Fruit fly (Drosophila melanogaster): ENCODE data around the gene sti.

The sti gene

DNA sequence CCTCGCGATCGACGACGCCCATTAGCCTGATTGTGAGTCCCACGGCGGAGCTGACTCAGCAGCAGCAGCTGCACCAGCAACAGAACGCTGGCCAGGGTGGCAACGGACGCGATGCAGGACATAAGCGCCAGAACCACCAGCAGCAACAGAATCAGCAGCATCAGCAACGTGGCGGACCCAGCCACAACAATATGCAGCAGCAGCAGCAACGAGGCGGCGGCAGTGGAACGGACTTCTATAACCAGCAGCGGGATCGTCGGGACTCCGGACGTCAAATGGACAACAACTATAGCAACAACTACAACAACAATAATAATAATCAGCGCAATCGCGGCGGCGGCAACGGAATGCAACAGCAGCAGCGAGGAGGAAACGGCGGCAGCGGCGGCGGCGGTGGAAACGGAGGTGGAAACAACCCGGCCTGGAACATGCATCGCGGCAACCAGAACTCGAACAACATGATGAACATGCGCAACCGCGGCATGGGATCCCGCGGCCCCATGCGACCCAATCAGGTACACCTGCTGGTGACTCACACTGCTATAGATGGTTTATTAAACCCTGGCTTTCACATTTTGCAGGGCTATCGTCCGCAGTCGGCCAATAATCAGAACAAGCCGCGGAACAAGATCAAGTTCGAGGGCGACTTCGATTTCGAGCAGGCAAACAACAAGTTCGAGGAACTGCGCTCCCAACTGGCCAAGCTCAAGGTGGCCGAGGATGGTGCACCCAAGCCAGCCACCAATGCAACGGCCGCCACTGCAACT, 3.0 kb upstream of the sti start:
- TF ChIP-seq HLH106 (tag; optimal IDR thresholded peaks at IDR 0.05) = no peak
- TF ChIP-seq Dfd (GFP tag; optimal IDR thresholded peaks at IDR 0.05) = peak; percentile 92

DNA sequence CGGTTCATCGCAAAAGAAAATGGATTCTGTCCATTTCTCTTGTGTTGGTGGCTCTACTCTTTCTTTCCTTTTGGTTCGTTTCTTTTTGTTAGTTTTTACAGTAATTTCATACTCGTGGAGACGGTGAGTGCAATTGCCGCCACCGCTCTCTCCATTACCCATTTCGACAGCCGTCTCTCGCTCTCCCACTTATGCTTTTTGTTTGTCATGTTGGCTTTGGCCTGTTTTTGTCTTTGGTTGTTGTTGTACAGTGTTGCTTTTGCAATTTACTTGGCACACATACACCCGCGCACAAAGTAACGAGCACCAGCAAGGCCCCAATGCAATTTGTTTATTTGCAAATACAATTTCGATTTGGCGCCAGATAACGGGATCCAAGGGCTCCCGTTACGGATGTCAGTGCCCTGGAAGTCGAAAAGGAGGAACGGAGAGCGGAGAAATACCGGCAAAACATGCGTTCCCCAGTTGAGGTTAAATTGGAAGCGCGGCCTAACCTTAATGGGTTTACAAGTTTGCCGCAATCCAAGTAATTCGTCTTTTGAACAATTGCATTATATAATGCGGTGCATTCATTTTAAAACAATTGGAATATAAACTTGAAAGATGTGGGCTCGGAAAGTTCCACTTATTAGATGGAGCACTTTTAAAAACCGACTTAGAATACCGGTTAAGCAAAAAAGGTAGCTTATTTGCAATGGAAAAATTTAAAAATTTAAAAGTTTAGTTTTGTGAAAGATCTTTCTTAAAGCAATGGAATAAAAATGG, 1.3 kb upstream of the sti start:
- TF ChIP-seq Jra (GFP tag; optimal IDR thresholded peaks at IDR 0.05) (no peak), psq (GFP tag; optimal IDR thresholded peaks at IDR 0.05) (peak; percentile 3), fru (GFP tag; optimal IDR thresholded peaks at IDR 0.05) (peak; percentile 96), Dif (GFP tag; optimal IDR thresholded peaks at IDR 0.05; ENCODE audit: partially characterized antibody) (peak; percentile 30), Vsx2 (GFP tag; optimal IDR thresholded peaks at IDR 0.05; ENCODE audit: partially characterized antibody) (no peak), Sp1 (GFP tag; optimal IDR thresholded peaks at IDR 0.05) (peak; percentile 32), OdsH (GFP tag; optimal IDR thresholded peaks at IDR 0.05) (peak; percentile 24), dl (GFP tag; optimal IDR thresholded peaks at IDR 0.05; ENCODE audit: insufficient read depth in 1 of 2, partially characterized antibody in 2 of 2) (peak in 1 of 2 experiments; percentile 1)

DNA sequence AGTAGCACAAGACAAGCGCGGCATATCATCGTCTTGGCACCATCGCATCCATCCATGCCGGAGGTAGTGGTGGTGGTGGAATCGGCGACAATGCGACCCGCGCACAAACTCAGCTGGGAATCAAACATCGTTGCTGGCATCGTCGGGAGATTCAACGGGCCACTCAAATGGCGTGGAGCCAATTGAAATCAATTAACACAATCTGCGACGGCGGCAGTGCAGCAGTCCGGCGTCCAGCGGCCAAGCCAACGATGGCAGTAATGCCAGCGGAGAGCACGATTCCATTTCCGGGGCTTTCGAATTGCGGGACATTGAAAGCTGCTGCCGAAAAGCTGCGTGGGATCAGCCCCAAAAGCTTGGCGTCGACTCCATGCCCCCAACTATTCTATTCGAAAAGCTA, 7.0 kb downstream of the sti start, which contains the start of gene CG10654:
Gene CG10654, minus strand, starts transcription at position 270 of the 400 bp plus-strand sequence.
- TF ChIP-seq ey (GFP tag; optimal IDR thresholded peaks at IDR 0.05) = no peak
- no peak for TF ChIP-seq lola (GFP tag; optimal IDR thresholded peaks at IDR 0.05)
- no peak for TF ChIP-seq dl (GFP tag; optimal IDR thresholded peaks at IDR 0.05; ENCODE audit: insufficient read depth in 1 of 2, partially characterized antibody in 2 of 2)
- no peak for TF ChIP-seq usp (GFP tag; optimal IDR thresholded peaks at IDR 0.05)
- TF ChIP-seq psq (GFP tag; optimal IDR thresholded peaks at IDR 0.05) = no peak
- TF ChIP-seq CG9705 (GFP tag; optimal IDR thresholded peaks at IDR 0.05) = no peak
- TF ChIP-seq OdsH (GFP tag; optimal IDR thresholded peaks at IDR 0.05) = no peak
- TF ChIP-seq pan (optimal IDR thresholded peaks at IDR 0.05) = no peak
- TF ChIP-seq sage (GFP tag; optimal IDR thresholded peaks at IDR 0.05) = no peak
- no peak for TF ChIP-seq woc (GFP tag; optimal IDR thresholded peaks at IDR 0.05)
- TF ChIP-seq HLH106 (tag; optimal IDR thresholded peaks at IDR 0.05) = no peak
- no peak for TF ChIP-seq Hnf4 (GFP tag; optimal IDR thresholded peaks at IDR 0.05)
- no peak for TF ChIP-seq br (GFP tag; optimal IDR thresholded peaks at IDR 0.05)
- TF ChIP-seq Hr83 (GFP tag; optimal IDR thresholded peaks at IDR 0.05; ENCODE audit: poor library complexity, severe bottlenecking) = no peak

DNA sequence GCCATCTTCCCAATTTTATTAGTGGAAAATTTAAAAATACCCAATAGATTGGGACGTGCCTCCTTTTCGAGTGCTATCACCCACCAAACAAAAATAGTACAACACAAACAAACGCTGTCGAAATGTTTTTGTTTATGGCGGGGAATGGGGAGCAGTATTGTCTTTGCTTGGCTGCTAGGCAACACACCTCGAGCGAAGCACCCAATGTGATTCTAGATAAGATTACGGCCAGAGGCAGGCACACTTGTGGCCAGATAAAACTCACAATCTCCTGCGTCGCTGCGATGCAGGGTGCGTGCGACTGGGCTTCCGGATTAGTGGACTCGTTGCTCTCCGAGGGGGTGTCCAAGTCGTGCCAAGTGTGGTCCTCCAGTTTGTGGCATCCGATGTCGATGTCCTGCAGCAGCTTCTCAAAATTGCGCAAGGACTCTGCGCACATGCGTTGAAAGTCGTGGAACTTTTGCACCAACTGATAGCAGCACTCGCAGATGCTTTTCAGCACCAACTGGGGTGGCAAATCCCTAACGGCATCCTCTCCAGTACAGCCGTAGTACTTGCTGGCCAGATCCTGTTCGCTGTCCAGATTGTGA, 7.6 kb downstream of the sti start:
- TF ChIP-seq Vsx2 (GFP tag; optimal IDR thresholded peaks at IDR 0.05; ENCODE audit: partially characterized antibody) (no peak), h (GFP tag; optimal IDR thresholded peaks at IDR 0.05) (peak; percentile 75)

DNA sequence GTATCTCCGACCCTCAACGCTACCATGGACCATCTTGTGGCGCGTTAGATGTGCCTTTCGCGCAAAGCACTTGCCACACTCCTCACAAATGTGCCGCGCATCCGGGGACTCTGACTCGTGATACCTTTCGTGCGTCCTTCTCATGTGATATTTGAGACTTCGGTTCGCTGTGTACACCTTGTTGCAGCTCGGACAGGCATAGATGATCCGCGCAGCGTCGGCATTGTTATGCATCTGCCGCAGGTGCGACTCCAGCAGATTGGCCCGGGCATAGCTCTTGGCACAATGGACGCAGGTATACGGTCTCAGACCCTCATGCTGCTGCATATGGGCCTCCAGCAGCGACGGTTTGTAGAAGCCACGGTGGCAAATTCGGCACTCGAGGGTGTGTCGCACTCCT, 8.6 kb downstream of the sti start:
- no peak for TF ChIP-seq lola (GFP tag; optimal IDR thresholded peaks at IDR 0.05)
- no peak for TF ChIP-seq Vsx2 (GFP tag; optimal IDR thresholded peaks at IDR 0.05; ENCODE audit: partially characterized antibody)
- TF ChIP-seq Dif (GFP tag; optimal IDR thresholded peaks at IDR 0.05; ENCODE audit: partially characterized antibody) = no peak
- no peak for TF ChIP-seq h (GFP tag; optimal IDR thresholded peaks at IDR 0.05)
- no peak for TF ChIP-seq foxo (GFP tag; optimal IDR thresholded peaks at IDR 0.05)
- TF ChIP-seq usp (GFP tag; optimal IDR thresholded peaks at IDR 0.05) = no peak
- TF ChIP-seq Abd-B (GFP tag; optimal IDR thresholded peaks at IDR 0.05) = no peak
- no peak for TF ChIP-seq CrebA (GFP tag; optimal IDR thresholded peaks at IDR 0.05; ENCODE audit: borderline replicate concordance)
- no peak for TF ChIP-seq dmrt93B (GFP tag; optimal IDR thresholded peaks at IDR 0.05)
- TF ChIP-seq Jra (GFP tag; optimal IDR thresholded peaks at IDR 0.05) = no peak
- no peak for TF ChIP-seq woc (GFP tag; optimal IDR thresholded peaks at IDR 0.05)
- no peak for TF ChIP-seq pan (optimal IDR thresholded peaks at IDR 0.05)
- TF ChIP-seq Hnf4 (GFP tag; optimal IDR thresholded peaks at IDR 0.05) = no peak
- no peak for TF ChIP-seq GATAd (GFP tag; optimal IDR thresholded peaks at IDR 0.05)
- no peak for TF ChIP-seq N (GFP tag; optimal IDR thresholded peaks at IDR 0.05)
- no peak for TF ChIP-seq fru (GFP tag; optimal IDR thresholded peaks at IDR 0.05)

Data from whole organism, wandering third instar larva.